Worm (Caenorhabditis elegans): Measurements from ENCODE around the gene adr-2.

adr-2 gene

DNA sequence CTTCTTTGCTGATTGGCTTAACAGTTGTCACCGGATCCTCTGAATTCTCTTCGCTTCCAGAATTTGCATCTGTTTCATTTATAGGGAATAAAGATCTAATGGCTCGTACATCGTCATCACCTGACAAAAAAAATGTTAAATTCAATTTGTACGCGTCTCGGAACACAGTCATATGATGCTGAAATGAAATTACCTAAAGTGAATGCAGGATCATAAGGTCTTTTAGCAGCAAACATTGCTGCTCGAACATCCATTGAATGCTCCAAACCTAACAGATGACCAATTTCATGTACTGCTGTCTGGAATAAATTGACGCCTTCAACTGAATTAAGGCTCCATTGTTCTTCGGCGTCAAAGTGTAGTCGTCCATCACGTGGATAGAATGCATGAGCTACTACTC lies 13.7 kb upstream of the adr-2 start:
- TF ChIP-seq lin-15B (tag; optimal IDR thresholded peaks at IDR 0.05) (no peak), ceh-9 (tag; optimal IDR thresholded peaks at IDR 0.05) (no peak), pqm-1 (tag; optimal IDR thresholded peaks at IDR 0.05) (no peak), fkh-10 (GFP tag; optimal IDR thresholded peaks at IDR 0.05) (peak; percentile 81), ztf-4 (tag; optimal IDR thresholded peaks at IDR 0.05) (no peak), jun-1 (tag; optimal IDR thresholded peaks at IDR 0.05) (no peak)

DNA sequence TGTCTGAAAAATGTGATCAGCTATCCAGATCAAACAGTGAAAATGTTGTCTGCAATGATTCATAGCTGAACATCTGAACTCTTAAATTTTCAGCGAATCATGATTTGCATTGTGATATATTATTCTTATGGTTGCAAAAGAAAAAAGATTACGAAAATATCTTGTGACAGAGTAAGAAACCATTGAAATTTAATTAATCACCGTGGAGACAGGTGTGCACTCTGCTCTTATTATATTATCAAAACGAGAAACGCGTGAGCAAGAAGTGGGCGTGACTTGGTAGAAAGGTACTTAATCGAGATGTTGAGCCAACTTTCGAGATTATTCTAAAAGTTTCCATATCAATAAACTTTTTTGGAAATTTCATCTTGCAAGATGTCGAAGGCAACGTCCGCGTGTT lies 10.3 kb upstream of the adr-2 start, which contains the start of gene osm-10:
Gene osm-10, plus strand, starts transcription at position 293 of the 400 bp plus-strand sequence.
- TF ChIP-seq ZK546.5 (tag; optimal IDR thresholded peaks at IDR 0.05) (no peak), egl-27 (tag; optimal IDR thresholded peaks at IDR 0.05) (no peak)

DNA sequence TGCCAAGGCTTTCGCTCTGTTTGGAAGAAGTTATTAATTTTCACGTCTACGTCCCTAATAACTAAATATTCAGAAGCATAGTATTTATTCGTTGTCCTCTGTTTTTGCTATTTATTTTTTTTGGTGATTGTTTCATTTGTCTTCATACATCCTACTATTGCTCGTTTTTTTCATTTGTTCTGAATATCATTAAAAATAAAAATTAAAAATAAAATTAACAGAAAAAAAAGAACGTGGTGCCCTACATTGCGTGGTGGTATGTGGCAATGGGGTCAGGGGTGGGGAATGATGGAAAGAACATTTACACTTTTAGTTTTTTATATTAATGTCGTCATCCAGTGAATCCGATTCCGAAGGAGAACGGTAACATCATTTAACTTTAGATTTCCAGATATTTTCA lies 8.4 kb upstream of the adr-2 start, which contains the start of gene ztf-31:
Gene ztf-31, plus strand, starts transcription at position 301 of the 400 bp plus-strand sequence.
- TF ChIP-seq egl-27 (tag; optimal IDR thresholded peaks at IDR 0.05) (no peak), daf-12 (tag; optimal IDR thresholded peaks at IDR 0.05) (no peak), nhr-25 (tag; optimal IDR thresholded peaks at IDR 0.05) (no peak), hmg-11 (tag; optimal IDR thresholded peaks at IDR 0.05) (no peak), nhr-43 (tag; optimal IDR thresholded peaks at IDR 0.05; ENCODE audit: poor library complexity, severe bottlenecking) (no peak), pha-4 (tag; optimal IDR thresholded peaks at IDR 0.05) (no peak), elt-2 (tag; optimal IDR thresholded peaks at IDR 0.05) (no peak), egl-5 (tag; optimal IDR thresholded peaks at IDR 0.05) (no peak), fkh-2 (tag; optimal IDR thresholded peaks at IDR 0.05) (no peak), ceh-82 (tag; optimal IDR thresholded peaks at IDR 0.05) (no peak), nhr-12 (tag; optimal IDR thresholded peaks at IDR 0.05) (no peak), nfya-1 (tag; optimal IDR thresholded peaks at IDR 0.05; ENCODE audit: insufficient read depth) (no peak), nhr-28 (tag; optimal IDR thresholded peaks at IDR 0.05) (no peak), lsy-12 (tag; optimal IDR thresholded peaks at IDR 0.05) (no peak), aly-2 (tag; optimal IDR thresholded peaks at IDR 0.05) (no peak)

DNA sequence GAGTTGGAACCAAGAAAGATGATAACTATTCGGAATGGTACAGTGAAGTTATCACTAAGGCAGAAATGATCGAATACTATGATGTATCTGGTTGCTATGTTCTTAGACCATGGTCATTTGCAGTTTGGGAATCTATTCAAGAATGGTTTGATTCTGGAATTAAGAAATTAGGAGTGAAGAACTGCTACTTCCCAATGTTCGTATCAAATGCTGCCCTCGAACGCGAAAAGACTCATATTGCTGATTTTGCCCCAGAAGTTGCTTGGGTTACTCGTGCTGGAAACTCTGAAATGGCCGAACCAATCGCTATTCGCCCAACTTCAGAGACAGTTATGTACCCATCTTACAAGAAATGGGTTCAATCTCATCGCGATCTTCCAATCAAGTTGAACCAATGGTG lies 6.7 kb upstream of the adr-2 start:
- TF ChIP-seq lin-39 (tag; optimal IDR thresholded peaks at IDR 0.05) = no peak
- TF ChIP-seq nhr-76 (tag; optimal IDR thresholded peaks at IDR 0.05) = no peak
- no peak for TF ChIP-seq nhr-12 (tag; optimal IDR thresholded peaks at IDR 0.05)
- no peak for TF ChIP-seq ztf-11 (tag; optimal IDR thresholded peaks at IDR 0.05)
- no peak for TF ChIP-seq nhr-11 (tag; optimal IDR thresholded peaks at IDR 0.05)
- no peak for TF ChIP-seq nhr-77 (tag; optimal IDR thresholded peaks at IDR 0.05)
- no peak for TF ChIP-seq lin-15B (tag; optimal IDR thresholded peaks at IDR 0.05)
- no peak for TF ChIP-seq fkh-10 (GFP tag; optimal IDR thresholded peaks at IDR 0.05)
- no peak for TF ChIP-seq mml-1 (tag; optimal IDR thresholded peaks at IDR 0.05)
- TF ChIP-seq skn-1 (tag; optimal IDR thresholded peaks at IDR 0.05) = no peak
- no peak for TF ChIP-seq zag-1 (tag; optimal IDR thresholded peaks at IDR 0.05)
- TF ChIP-seq nhr-25 (tag; optimal IDR thresholded peaks at IDR 0.05) = no peak
- no peak for TF ChIP-seq egl-27 (tag; optimal IDR thresholded peaks at IDR 0.05)
- no peak for TF ChIP-seq aly-2 (tag; optimal IDR thresholded peaks at IDR 0.05)
- no peak for TF ChIP-seq tbx-2 (tag; optimal IDR thresholded peaks at IDR 0.05)

DNA sequence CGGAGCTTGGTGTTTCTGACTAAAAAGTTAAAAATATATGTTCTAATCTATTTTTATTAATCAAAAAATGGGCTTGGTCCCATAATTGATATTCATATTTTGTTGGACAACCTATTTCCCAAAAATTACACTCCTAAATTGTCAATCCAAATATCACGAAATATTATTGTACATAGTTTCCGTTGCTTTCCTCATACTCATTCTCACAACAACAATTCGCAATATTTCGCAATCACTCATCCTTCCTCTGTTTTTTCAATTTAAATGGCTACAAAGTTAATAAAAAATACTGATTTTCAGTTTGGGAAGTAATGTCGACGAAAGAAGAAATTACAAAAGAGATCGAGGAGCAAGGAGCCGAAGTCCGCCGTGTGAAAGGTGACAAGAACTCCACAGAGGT lies 6.0 kb upstream of the adr-2 start, which contains the start of gene pars-1:
Gene pars-1, plus strand, starts transcription at position 301 of the 400 bp plus-strand sequence.
- TF ChIP-seq lin-39 (tag; optimal IDR thresholded peaks at IDR 0.05) = no peak
- TF ChIP-seq unc-62 (GFP tag; optimal IDR thresholded peaks at IDR 0.05) = no peak
- no peak for TF ChIP-seq egl-27 (tag; optimal IDR thresholded peaks at IDR 0.05)
- TF ChIP-seq egl-5 (tag; optimal IDR thresholded peaks at IDR 0.05) = no peak
- no peak for TF ChIP-seq aly-2 (tag; optimal IDR thresholded peaks at IDR 0.05)
- TF ChIP-seq nhr-76 (tag; optimal IDR thresholded peaks at IDR 0.05) = no peak
- TF ChIP-seq mdl-1 (tag; optimal IDR thresholded peaks at IDR 0.05) = no peak
- TF ChIP-seq ztf-11 (tag; optimal IDR thresholded peaks at IDR 0.05) = no peak
- no peak for TF ChIP-seq elt-3 (tag; optimal IDR thresholded peaks at IDR 0.05)
- TF ChIP-seq zag-1 (tag; optimal IDR thresholded peaks at IDR 0.05) = no peak
- no peak for TF ChIP-seq ceh-16 (tag; optimal IDR thresholded peaks at IDR 0.05)
- TF ChIP-seq ceh-28 (tag; optimal IDR thresholded peaks at IDR 0.05) = no peak
- no peak for TF ChIP-seq fos-1 (tag; optimal IDR thresholded peaks at IDR 0.05)
- no peak for TF ChIP-seq pha-4 (tag; optimal IDR thresholded peaks at IDR 0.05)
- no peak for TF ChIP-seq nfya-1 (tag; optimal IDR thresholded peaks at IDR 0.05; ENCODE audit: insufficient read depth)
- TF ChIP-seq ama-1 (optimal IDR thresholded peaks at IDR 0.05) = no peak
- no peak for TF ChIP-seq nhr-43 (tag; optimal IDR thresholded peaks at IDR 0.05; ENCODE audit: poor library complexity, severe bottlenecking)
- TF ChIP-seq fkh-10 (GFP tag; optimal IDR thresholded peaks at IDR 0.05) = no peak
- TF ChIP-seq R02D3.7 (tag; optimal IDR thresholded peaks at IDR 0.05) = no peak
- TF ChIP-seq unc-39 (tag; optimal IDR thresholded peaks at IDR 0.05) = no peak
